Worm (Caenorhabditis elegans) whole organism, L3 larva: ENCODE results near the gene npr-41.

Source experiments
- fkh-2 ChIP-seq: fragments of 150-350 bp; optimal IDR thresholded peaks from 2 replicates; lab custom pipeline; 2014; ENCODE audit warnings: missing biosample characterization, missing genetic modification reagents, missing genetic modification characterization
- nhr-12 ChIP-seq: fragments of 150-350 bp; optimal IDR thresholded peaks from 2 replicates; lab custom pipeline; 2014; ENCODE audit warnings: missing biosample characterization, missing genetic modification characterization
- nhr-237 ChIP-seq: fragments of 150-350 bp; optimal IDR thresholded peaks from 2 replicates; lab custom pipeline; 2014; ENCODE audit warnings: missing biosample characterization, missing genetic modification characterization
- nhr-76 ChIP-seq: fragments of 150-350 bp; sonication (generic microtip); optimal IDR thresholded peaks from 5 replicates; lab custom pipeline; 2014; ENCODE audit warnings: missing biosample characterization, missing genetic modification characterization
- sea-2 ChIP-seq: fragments of 150-350 bp; sonication (generic microtip); optimal IDR thresholded peaks from 4 replicates; lab custom pipeline; 2014; ENCODE audit warnings: missing biosample characterization, missing genetic modification reagents, missing genetic modification characterization
- snpc-4 ChIP-seq: fragments of 150-350 bp; optimal IDR thresholded peaks from 2 replicates; lab custom pipeline; 2014; ENCODE audit warnings: missing biosample characterization, missing genetic modification characterization
- ztf-4 ChIP-seq: fragments of 150-350 bp; optimal IDR thresholded peaks from 2 replicates; lab custom pipeline; 2014; ENCODE audit warnings: missing biosample characterization, missing genetic modification characterization

DNA sequence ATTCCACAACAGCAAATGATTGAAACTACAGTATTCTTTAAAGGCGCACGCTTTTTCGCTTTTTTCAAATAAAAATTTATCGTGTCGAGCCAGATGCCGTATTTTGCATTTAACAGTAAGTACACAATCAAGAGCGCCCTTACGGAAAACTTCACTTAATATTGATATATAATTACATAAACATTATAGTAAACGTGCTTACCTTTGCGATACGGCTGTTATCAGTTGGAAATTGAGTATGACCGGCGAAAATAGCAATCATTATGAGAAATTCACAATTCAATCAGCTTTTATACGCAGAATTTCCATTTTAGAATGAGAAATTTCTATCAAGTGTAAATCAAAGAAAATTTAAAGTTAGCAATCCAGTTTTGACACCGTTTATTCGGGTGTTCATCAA lies 10.3 kb upstream of the npr-41 start, which contains the start of gene B0334.20:
- TF ChIP-seq nhr-76 (tag; lab: Kevin White, UChicago) (no peak), ztf-4 (tag; lab: Kevin White, UChicago) (no peak), sea-2 (GFP tag; lab: Kevin White, UChicago) (no peak), nhr-237 (no peak), nhr-12 (tag; lab: Kevin White, UChicago) (no peak), snpc-4 (no peak), fkh-2 (tag; lab: Kevin White, UChicago) (no peak)
